Worm (Caenorhabditis elegans): ENCODE results near the gene pfs-2.

Gene pfs-2

ce11 chrII:14350768-14351167 lies 7.4 kb upstream of the pfs-2 start:
- no peak for TF ChIP-seq elt-2 (tag; optimal IDR thresholded peaks at IDR 0.05)
- no peak for TF ChIP-seq pag-3 (tag; optimal IDR thresholded peaks at IDR 0.05; ENCODE audit: borderline replicate concordance, insufficient read depth)
- TF ChIP-seq nhr-11 (tag; optimal IDR thresholded peaks at IDR 0.05), result no peak
- TF ChIP-seq aly-2 (tag; optimal IDR thresholded peaks at IDR 0.05), result no peak
- TF ChIP-seq nhr-77 (tag; optimal IDR thresholded peaks at IDR 0.05), result no peak
- no peak for TF ChIP-seq xbp-1 (tag; optimal IDR thresholded peaks at IDR 0.05)
- TF ChIP-seq nhr-85 (tag), result peak; percentile 60
- no peak for TF ChIP-seq dsc-1 (tag; optimal IDR thresholded peaks at IDR 0.05)
- TF ChIP-seq blmp-1 (tag; optimal IDR thresholded peaks at IDR 0.05), result no peak
- no peak for TF ChIP-seq nhr-76 (tag; optimal IDR thresholded peaks at IDR 0.05)
- TF ChIP-seq lin-35 (GFP tag; optimal IDR thresholded peaks at IDR 0.05), result no peak
- TF ChIP-seq skn-1 (tag; optimal IDR thresholded peaks at IDR 0.05), result no peak
- TF ChIP-seq mef-2 (tag; optimal IDR thresholded peaks at IDR 0.05), result no peak
- TF ChIP-seq rnt-1 (tag; optimal IDR thresholded peaks at IDR 0.05), result no peak
- TF ChIP-seq Y116A8C.19 (tag; optimal IDR thresholded peaks at IDR 0.05; ENCODE audit: borderline replicate concordance), result no peak
- peak; percentile 5 for TF ChIP-seq nhr-71 (tag; optimal IDR thresholded peaks at IDR 0.05)
- no peak for TF ChIP-seq mep-1 (tag; optimal IDR thresholded peaks at IDR 0.05)
- no peak for TF ChIP-seq nhr-84 (tag; optimal IDR thresholded peaks at IDR 0.05)
- peak in 1 of 2 experiments; percentile 23 for TF ChIP-seq lsy-2 (tag; optimal IDR thresholded peaks at IDR 0.05)
- TF ChIP-seq nhr-12 (tag; optimal IDR thresholded peaks at IDR 0.05), result no peak
- TF ChIP-seq lin-39 (tag; optimal IDR thresholded peaks at IDR 0.05), result no peak
- no peak for TF ChIP-seq ceh-90 (tag; optimal IDR thresholded peaks at IDR 0.05)
- no peak for TF ChIP-seq ceh-8 (GFP tag; optimal IDR thresholded peaks at IDR 0.05)
- TF ChIP-seq sup-37 (GFP tag; optimal IDR thresholded peaks at IDR 0.05), result no peak
- no peak for TF ChIP-seq aha-1 (tag; optimal IDR thresholded peaks at IDR 0.05)
- no peak for TF ChIP-seq sox-4 (tag; optimal IDR thresholded peaks at IDR 0.05)
- no peak for TF ChIP-seq lin-15B (tag; optimal IDR thresholded peaks at IDR 0.05)
- TF ChIP-seq hlh-4 (tag; optimal IDR thresholded peaks at IDR 0.05), result no peak
- TF ChIP-seq unc-130 (tag; optimal IDR thresholded peaks at IDR 0.05), result no peak
- TF ChIP-seq unc-30 (tag; optimal IDR thresholded peaks at IDR 0.05), result no peak
- no peak for TF ChIP-seq ceh-82 (tag; optimal IDR thresholded peaks at IDR 0.05)
- TF ChIP-seq snu-23 (GFP tag; optimal IDR thresholded peaks at IDR 0.05), result peak; percentile 3
- no peak for TF ChIP-seq hpl-2 (GFP tag; optimal IDR thresholded peaks at IDR 0.05)

DNA sequence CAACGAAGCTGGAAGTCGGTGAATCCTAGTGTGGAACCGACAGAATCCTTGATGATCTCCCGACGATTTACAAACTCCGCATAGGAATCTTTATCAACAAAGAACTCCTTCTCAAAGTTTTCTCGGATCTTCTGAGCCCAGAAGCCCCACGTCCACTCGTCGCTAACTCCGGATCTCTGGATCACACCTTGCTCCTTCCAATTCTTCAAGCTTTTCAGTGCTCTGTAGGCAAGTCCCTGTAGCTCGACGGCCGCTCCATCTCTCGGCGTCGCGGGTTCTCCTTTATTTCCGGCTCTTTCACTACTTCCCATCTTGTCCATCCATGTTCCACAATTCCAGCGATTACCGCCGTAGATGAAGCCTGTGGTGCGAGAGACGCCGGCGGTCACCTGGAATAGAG lies 6.8 kb upstream of the pfs-2 start:
- TF ChIP-seq egl-27 (tag; optimal IDR thresholded peaks at IDR 0.05), result no peak
- no peak for TF ChIP-seq ces-1 (GFP tag; optimal IDR thresholded peaks at IDR 0.05)
- no peak for TF ChIP-seq sup-37 (GFP tag; optimal IDR thresholded peaks at IDR 0.05)
- TF ChIP-seq rnt-1 (tag; optimal IDR thresholded peaks at IDR 0.05), result no peak
- no peak for TF ChIP-seq ama-1 (optimal IDR thresholded peaks at IDR 0.05)
- no peak for TF ChIP-seq zag-1 (tag; optimal IDR thresholded peaks at IDR 0.05)
- TF ChIP-seq lin-15B (tag; optimal IDR thresholded peaks at IDR 0.05), result no peak
- no peak for TF ChIP-seq nhr-20 (tag; optimal IDR thresholded peaks at IDR 0.05)

DNA sequence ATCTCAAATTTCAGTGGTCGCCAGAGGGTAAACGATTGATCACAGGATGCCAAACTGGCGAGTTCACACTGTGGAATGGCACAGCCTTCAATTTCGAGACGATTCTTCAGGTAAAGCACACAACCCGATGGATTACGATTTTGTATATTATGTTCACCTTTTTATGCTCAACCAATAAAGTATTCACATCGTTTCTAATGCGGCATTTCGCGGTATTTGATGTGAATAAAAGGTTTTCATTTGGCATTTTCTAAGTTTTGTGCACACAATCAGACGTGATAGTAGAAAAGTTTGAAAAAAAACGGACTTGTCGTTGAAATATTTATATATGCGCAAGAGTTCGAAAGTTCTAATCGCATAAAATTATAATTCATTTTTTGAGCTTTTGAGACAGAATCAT lies 841 bp downstream of the pfs-2 start:
- TF ChIP-seq C16A3.4 (tag; optimal IDR thresholded peaks at IDR 0.05) (no peak), efl-1 (optimal IDR thresholded peaks at IDR 0.05) (no peak), efl-1 (GFP tag; optimal IDR thresholded peaks at IDR 0.05 in 1 of 2) (peak in 1 of 2 experiments; percentile 34)

- no peak for TF ChIP-seq alr-1 (tag; optimal IDR thresholded peaks at IDR 0.05; ENCODE audit: borderline replicate concordance)
- no peak for TF ChIP-seq pag-3 (tag; optimal IDR thresholded peaks at IDR 0.05; ENCODE audit: borderline replicate concordance, insufficient read depth)
These were observed 2.5 kb downstream of the pfs-2 start for ce11 chrII:14360675-14361074.
